Worm (Caenorhabditis elegans) whole organism, L4/young adult: Measurements from ENCODE around the gene Y41C4A.32.

Experiments used
- W03F9.2 ChIP-seq: fragments of 150-350 bp; optimal IDR thresholded peaks from 2 replicates; lab custom pipeline; 2014; ENCODE audit warnings: missing biosample characterization, missing genetic modification characterization
- dao-5 ChIP-seq: sonication (generic microtip); optimal IDR thresholded peaks from 2 replicates; lab custom pipeline; 2016; ENCODE audit warnings: missing genotype, missing genetic modification characterization, moderate library complexity, missing compliant biosample characterization
- him-1 ChIP-seq: sonication (generic microtip); optimal IDR thresholded peaks from 2 replicates; lab custom pipeline; 2016; ENCODE audit warnings: missing genotype, missing genetic modification reagents, missing genetic modification characterization, missing compliant biosample characterization

DNA sequence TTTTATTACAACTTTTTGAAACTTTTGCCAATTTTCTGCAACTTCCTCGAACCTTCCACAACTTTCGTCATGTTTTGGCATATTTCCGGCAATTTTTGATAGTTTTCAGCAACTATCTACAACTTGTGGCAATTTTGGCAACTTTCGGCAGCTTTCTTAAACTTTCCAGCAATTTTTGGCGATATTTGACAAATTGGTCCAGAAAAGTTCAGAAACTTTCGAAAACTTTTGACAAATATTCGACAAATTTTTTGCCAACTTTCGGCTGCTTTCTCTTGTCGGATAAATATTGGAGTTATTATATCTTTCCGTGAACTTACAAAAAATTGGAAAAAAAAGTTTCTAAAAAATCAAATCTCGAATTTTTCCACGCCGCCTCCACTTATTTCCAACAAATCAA lies 8.8 kb downstream of the Y41C4A.32 start, which contains the start of gene Y41C4A.18:
- TF ChIP-seq dao-5 (tag; lab: Kevin White, UChicago) (no peak), W03F9.2 (tag; lab: Kevin White, UChicago) (no peak), him-1 (tag; lab: Kevin White, UChicago) (no peak)
